Fruit fly (Drosophila melanogaster) whole organism, embryonic: Measurements from ENCODE around the gene wrm2.
A peak's percentile ranks its signal among the peaks of the same experiment; 100 is the strongest.

Experiments used
- Atf3 ChIP-seq: fragments of 200-800 bp; sonication (Bioruptor generic); optimal IDR thresholded peaks from 3 replicates; lab custom pipeline; 2016; ENCODE audit warnings: missing biosample characterization, missing genetic modification characterization
- BEAF-32 ChIP-seq: fragments of 200-800 bp; sonication (Bioruptor generic); optimal IDR thresholded peaks from 3 replicates; lab custom pipeline; 2017; ENCODE audit warnings: missing biosample characterization, missing genetic modification characterization, mild to moderate bottlenecking, moderate library complexity, missing genetic modification reagents
- CG10321 ChIP-seq: fragments of 200-800 bp; sonication (Bioruptor generic); IDR thresholded peaks from 2 replicates; pipeline ENCODE4 v1.3.6; 2022; ENCODE audit warnings: missing biosample characterization, missing genetic modification characterization
- CG10366 ChIP-seq: fragments of 200-800 bp; sonication (Bioruptor generic); IDR thresholded peaks from 2 replicates; pipeline ENCODE4 v1.3.6; 2022; ENCODE audit warnings: missing biosample characterization, missing genetic modification characterization
- CG11560 ChIP-seq: fragments of 200-800 bp; sonication (Bioruptor generic); IDR thresholded peaks from 3 replicates; pipeline ENCODE4 v1.3.6; 2022; ENCODE audit warnings: missing biosample characterization, missing genetic modification characterization
- CG11695 ChIP-seq: fragments of 200-800 bp; sonication (Bioruptor generic); IDR thresholded peaks from 3 replicates; pipeline ENCODE4 v1.3.6; 2022; ENCODE audit warnings: missing biosample characterization, missing genetic modification characterization
- CG12071 ChIP-seq: fragments of 200-800 bp; sonication (Bioruptor generic); optimal IDR thresholded peaks from 3 replicates; lab custom pipeline; 2018; ENCODE audit warnings: missing biosample characterization, mild to moderate bottlenecking, missing genetic modification characterization
- CG14014 ChIP-seq: fragments of 200-800 bp; sonication (Bioruptor generic); IDR thresholded peaks from 2 replicates; pipeline ENCODE4 v1.3.6; 2022; ENCODE audit warnings: missing biosample characterization, missing genetic modification characterization
- CG2199 ChIP-seq: fragments of 200-800 bp; sonication (Bioruptor generic); IDR thresholded peaks from 3 replicates; pipeline ENCODE4 v1.3.6; 2022; ENCODE audit warnings: missing biosample characterization, missing genetic modification characterization
- CG4360 ChIP-seq: fragments of 200-800 bp; sonication (Bioruptor generic); IDR thresholded peaks from 2 replicates; pipeline ENCODE4 v1.3.6; 2022; ENCODE audit warnings: missing biosample characterization, missing genetic modification characterization
- CG6683 ChIP-seq: fragments of 200-800 bp; sonication (Bioruptor generic); optimal IDR thresholded peaks from 2 replicates; lab custom pipeline; 2017; ENCODE audit warnings: missing biosample characterization, mild to moderate bottlenecking, missing genetic modification characterization, missing genetic modification reagents
- Dek ChIP-seq: fragments of 200-800 bp; sonication (Bioruptor generic); optimal IDR thresholded peaks from 3 replicates; lab custom pipeline; 2019; ENCODE audit warnings: missing biosample characterization, mild to moderate bottlenecking, missing genetic modification characterization, moderate library complexity
- Elba2 ChIP-seq: fragments of 200-800 bp; sonication (Bioruptor generic); optimal IDR thresholded peaks from 3 replicates; lab custom pipeline; 2016; ENCODE audit warnings: missing biosample characterization, missing genetic modification characterization
- H15 ChIP-seq: fragments of 200-800 bp; sonication (Bioruptor generic); IDR thresholded peaks from 3 replicates; pipeline ENCODE4 v1.3.6; 2022; ENCODE audit warnings: missing biosample characterization, missing genetic modification characterization
- HLHmδ ChIP-seq: fragments of 200-800 bp; sonication (Bioruptor generic); optimal IDR thresholded peaks from 2 replicates; lab custom pipeline; 2018; ENCODE audit warnings: missing biosample characterization, mild to moderate bottlenecking, missing genetic modification characterization, moderate library complexity
- Hsf ChIP-seq: fragments of 200-800 bp; sonication (Bioruptor generic); optimal IDR thresholded peaks from 3 replicates; lab custom pipeline; 2016; ENCODE audit warnings: missing biosample characterization, missing genetic modification characterization
- Lim3 ChIP-seq: fragments of 200-800 bp; sonication (Bioruptor generic); IDR thresholded peaks from 2 replicates; pipeline ENCODE4 v1.3.6; 2022; ENCODE audit warnings: missing biosample characterization, missing genetic modification characterization
- Rx ChIP-seq: fragments of 200-800 bp; sonication (Bioruptor generic); IDR thresholded peaks from 2 replicates; pipeline ENCODE4 v1.3.6; 2022; ENCODE audit warnings: missing biosample characterization, missing genetic modification characterization
- Sry-β ChIP-seq: fragments of 200-800 bp; sonication (Bioruptor generic); optimal IDR thresholded peaks from 2 replicates; lab custom pipeline; 2018; ENCODE audit warnings: missing biosample characterization, mild to moderate bottlenecking, missing genetic modification characterization, moderate library complexity
- Vsx1 ChIP-seq: fragments of 200-800 bp; sonication (Bioruptor generic); optimal IDR thresholded peaks from 2 replicates; lab custom pipeline; 2017; ENCODE audit warnings: missing biosample characterization, mild to moderate bottlenecking, missing genetic modification characterization, missing genetic modification reagents
- ac ChIP-seq: fragments of 200-800 bp; sonication (Bioruptor generic); optimal IDR thresholded peaks from 3 replicates; lab custom pipeline; 2017; ENCODE audit warnings: missing biosample characterization, mild to moderate bottlenecking, missing genetic modification characterization
- cad ChIP-seq: fragments of >200 bp; optimal IDR thresholded peaks from 2 replicates; lab custom pipeline; 2017; ENCODE audit warnings: missing biosample characterization, missing genetic modification characterization
- chm ChIP-seq: fragments of 200-800 bp; sonication (Bioruptor generic); IDR thresholded peaks from 2 replicates; pipeline ENCODE4 v1.3.6; 2022; ENCODE audit warnings: missing biosample characterization, missing genetic modification characterization
- crol ChIP-seq: fragments of 200-800 bp; sonication (Bioruptor generic); IDR thresholded peaks from 2 replicates; pipeline ENCODE4 v1.3.6; 2022; ENCODE audit warnings: missing biosample characterization, missing genetic modification characterization
- emc ChIP-seq: fragments of 200-800 bp; sonication (Bioruptor generic); optimal IDR thresholded peaks from 2 replicates; lab custom pipeline; 2016; ENCODE audit warnings: missing biosample characterization, missing genetic modification characterization
- fu2 ChIP-seq: fragments of 200-800 bp; sonication (Bioruptor generic); optimal IDR thresholded peaks from 2 replicates; lab custom pipeline; 2016; ENCODE audit warnings: missing biosample characterization, missing genetic modification characterization
- gsb ChIP-seq: fragments of 200-800 bp; sonication (Bioruptor generic); IDR thresholded peaks from 2 replicates; pipeline ENCODE4 v1.3.6; 2022; ENCODE audit warnings: missing biosample characterization, missing genetic modification characterization
- gsb-n ChIP-seq: fragments of 200-800 bp; sonication (Bioruptor generic); optimal IDR thresholded peaks from 3 replicates; lab custom pipeline; 2018; ENCODE audit warnings: missing biosample characterization, mild to moderate bottlenecking, missing genetic modification characterization
- hb ChIP-seq: fragments of 200-800 bp; sonication (Bioruptor generic); IDR thresholded peaks from 3 replicates; pipeline ENCODE4 v1.3.6; 2022; ENCODE audit warnings: missing biosample characterization, missing genetic modification characterization; ENCODE audit not compliant: partially characterized antibody
- insv ChIP-seq, 2 experiments: fragments of 200-800 bp; sonication (Bioruptor generic); optimal IDR thresholded peaks; 3 replicates each; lab custom pipeline; 2016 to 2018; ENCODE audit warnings: missing biosample characterization in 2 of 2, missing genetic modification characterization in 2 of 2
- jing ChIP-seq: fragments of 200-800 bp; sonication (Bioruptor generic); optimal IDR thresholded peaks from 2 replicates; lab custom pipeline; 2018; ENCODE audit warnings: missing biosample characterization, mild to moderate bottlenecking, missing genetic modification characterization
- knrl ChIP-seq: fragments of 200-800 bp; sonication (Bioruptor generic); IDR thresholded peaks from 3 replicates; pipeline ENCODE4 v1.3.6; 2022; ENCODE audit warnings: missing biosample characterization, missing genetic modification characterization; ENCODE audit not compliant: partially characterized antibody
- lab ChIP-seq: fragments of 200-800 bp; sonication (Bioruptor generic); optimal IDR thresholded peaks from 3 replicates; lab custom pipeline; 2017; ENCODE audit warnings: missing biosample characterization, missing genetic modification characterization, mild to moderate bottlenecking, moderate library complexity, missing genetic modification reagents
- lov ChIP-seq, 2 experiments: fragments of 200-800 bp in 1 of 2; fragments of >200 bp in 1 of 2; sonication (Bioruptor generic) in 1 of 2; IDR thresholded peaks in 1 of 2; optimal IDR thresholded peaks in 1 of 2; 2 replicates in 1 of 2; 3 replicates in 1 of 2; pipeline versions ENCODE4 v1.3.6 to Lab custom; 2017 to 2022; ENCODE audit warnings: missing biosample characterization in 1 of 2, missing genetic modification characterization in 1 of 2
- oc ChIP-seq: fragments of 200-800 bp; sonication (Bioruptor generic); optimal IDR thresholded peaks from 2 replicates; lab custom pipeline; 2018; ENCODE audit warnings: missing biosample characterization, mild to moderate bottlenecking, missing genetic modification characterization, moderate library complexity
- odd ChIP-seq: fragments of 200-800 bp; sonication (Bioruptor generic); optimal IDR thresholded peaks from 2 replicates; lab custom pipeline; 2017; ENCODE audit warnings: missing biosample characterization, mild to moderate bottlenecking, missing genetic modification characterization
- phol ChIP-seq: fragments of 200-800 bp; sonication (Bioruptor generic); optimal IDR thresholded peaks from 3 replicates; lab custom pipeline; 2018; ENCODE audit warnings: missing biosample characterization, mild to moderate bottlenecking, missing genetic modification characterization, moderate library complexity
- row ChIP-seq: fragments of 200-800 bp; sonication (Bioruptor generic); IDR thresholded peaks from 3 replicates; pipeline ENCODE4 v1.3.6; 2022; ENCODE audit warnings: missing biosample characterization, missing genetic modification characterization
- shn ChIP-seq: fragments of 200-800 bp; sonication (Bioruptor generic); optimal IDR thresholded peaks from 3 replicates; lab custom pipeline; 2016; ENCODE audit warnings: missing biosample characterization, missing genetic modification characterization
- tio ChIP-seq: fragments of 200-800 bp; sonication (Bioruptor generic); optimal IDR thresholded peaks from 2 replicates; lab custom pipeline; 2017; ENCODE audit warnings: missing biosample characterization, missing genetic modification characterization, inconsistent platforms
- tll ChIP-seq, 2 experiments: fragments of 200-800 bp in 1 of 2; fragments of >200 bp in 1 of 2; sonication (Bioruptor generic) in 1 of 2; optimal IDR thresholded peaks; 2 replicates each; lab custom pipeline; 2017 to 2019; ENCODE audit warnings: missing biosample characterization in 2 of 2, missing genetic modification characterization in 2 of 2, mild to moderate bottlenecking in 1 of 2, moderate library complexity in 1 of 2
- vnd ChIP-seq: fragments of 200-800 bp; sonication (Bioruptor generic); IDR thresholded peaks from 3 replicates; pipeline ENCODE4 v1.3.6; 2022; ENCODE audit warnings: missing biosample characterization, missing genetic modification characterization; ENCODE audit not compliant: partially characterized antibody

Gene wrm2

dm6 chr3L:7371290-7371689 lies 36.3 kb upstream of the wrm2 start:
- TF ChIP-seq HLHmδ (GFP tag; lab: Kevin White, UChicago) (no peak), CG6683 (GFP tag; lab: Kevin White, UChicago) (no peak), ac (GFP tag; lab: Kevin White, UChicago) (peak; percentile 28), Elba2 (no peak), Lim3 (GFP tag; lab: Robert Waterston, UW) (no peak), cad (GFP tag; lab: Kevin White, UChicago) (peak; percentile 80), vnd (no peak), CG10366 (no peak), Atf3 (no peak), Vsx1 (GFP tag; lab: Kevin White, UChicago) (no peak), lov (optimal IDR thresholded peaks at IDR 0.05; lab: Kevin White, UChicago) (no peak), lov (GFP tag; IDR thresholded peaks at IDR 0.05; lab: Robert Waterston, UW) (no peak), odd (GFP tag; lab: Kevin White, UChicago) (no peak), CG10321 (0 out of 2 replicates have a peak, but pooled peaks have one; percentile 10), gsb-n (tag; lab: Kevin White, UChicago) (no peak), chm (GFP tag; lab: Robert Waterston, UW) (0 out of 2 replicates have a peak, but pooled peaks have one; percentile 26), fu2 (GFP tag; lab: Kevin White, UChicago) (no peak), jing (GFP tag; lab: Kevin White, UChicago) (no peak), BEAF-32 (GFP tag; lab: Kevin White, UChicago) (peak; percentile 30), Sry-β (GFP tag; lab: Kevin White, UChicago) (peak; percentile 86), knrl (GFP tag; lab: Robert Waterston, UW) (no peak), Dek (tag; lab: Kevin White, UChicago) (no peak), hb (GFP tag; lab: Robert Waterston, UW) (peak; percentile 29; the same call in 1 of the 3 replicates), oc (tag; lab: Kevin White, UChicago) (no peak), Hsf (GFP tag; lab: Kevin White, UChicago) (no peak), H15 (no peak), tll (GFP tag; optimal IDR thresholded peaks at IDR 0.05; lab: Kevin White, UChicago) (no peak), CG14014 (GFP tag; lab: Robert Waterston, UW) (no peak), crol (GFP tag; lab: Robert Waterston, UW) (no peak), shn (no peak), insv (GFP tag; optimal IDR thresholded peaks at IDR 0.05; lab: Kevin White, UChicago) (peak in 1 of 2 experiments; percentile 7), CG12071 (GFP tag; lab: Kevin White, UChicago) (no peak), row (GFP tag; lab: Robert Waterston, UW) (peak; percentile 42; the same call in 2 of the 3 replicates), phol (tag; lab: Kevin White, UChicago) (peak; percentile 37), CG4360 (GFP tag; lab: Robert Waterston, UW) (no peak), gsb (GFP tag; lab: Robert Waterston, UW) (no peak), CG2199 (GFP tag; lab: Robert Waterston, UW) (0 out of 3 replicates have a peak, but pooled peaks have one; percentile 22), CG11560 (tag; lab: Robert Waterston, UW) (no peak), Rx (no peak), emc (GFP tag; lab: Kevin White, UChicago) (no peak), tio (GFP tag; lab: Kevin White, UChicago) (no peak), lab (no peak), CG11695 (GFP tag; lab: Robert Waterston, UW) (no peak)
- TF ChIP-seq, all 482 proteins: peak for 11
